In the genomic region with DNA sequence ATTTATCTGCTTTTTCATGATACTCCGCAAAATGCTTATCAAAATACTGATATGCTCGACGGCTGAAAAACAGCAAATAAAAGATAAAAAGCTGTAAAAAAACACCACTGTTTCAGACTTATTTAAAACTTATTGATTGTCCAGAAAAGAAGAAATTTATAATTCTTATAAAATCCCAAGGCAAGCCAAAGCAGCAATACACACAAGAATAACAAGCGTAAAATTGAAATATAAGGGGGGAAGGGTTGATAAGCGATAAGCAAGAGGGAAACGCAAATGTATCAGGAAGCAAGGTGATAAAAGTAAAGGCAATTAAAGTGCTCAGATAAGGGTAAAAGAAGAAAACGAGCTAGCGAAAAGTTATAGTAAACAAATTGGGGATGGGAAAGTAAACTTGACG, we compare ENCODE assay signal across 3 fruit fly cellular contexts.
A peak's percentile ranks its signal among the peaks of the same experiment; 100 is the strongest.
TF ChIP-seq lines count a peak whose summit lies in the region.

No protein-coding gene starts in this region.

- no peak for TF ChIP-seq CTCF in whole organism, embryonic (GFP tag; optimal IDR thresholded peaks at IDR 0.05; lab: Kevin White, UChicago)

TF ChIP-seq in whole organism, adult, 20 proteins besides CTCF, POLR2A, EP300 and RAD21:
- TF ChIP-seq Hr96 (GFP tag; optimal IDR thresholded peaks at IDR 0.05; lab: Kevin White, UChicago) (no peak), cic (GFP tag; optimal IDR thresholded peaks at IDR 0.05; lab: Kevin White, UChicago) (peak; percentile 33)

TF ChIP-seq in whole organism, embryonic, 481 proteins besides CTCF, POLR2A, EP300 and RAD21:
- TF ChIP-seq CG14441 (GFP tag; IDR thresholded peaks at IDR 0.05; lab: Robert Waterston, UW) (0 out of 2 replicates have a peak, but pooled peaks have one; percentile 22), Gsc (GFP tag; IDR thresholded peaks at IDR 0.05; lab: Robert Waterston, UW) (no peak), CG7372 (GFP tag; IDR thresholded peaks at IDR 0.05; lab: Robert Waterston, UW) (0 out of 2 replicates have a peak, but pooled peaks have one; percentile 11), CG2678 (tag; optimal IDR thresholded peaks at IDR 0.05; lab: Kevin White, UChicago) (peak; percentile 24), slou (GFP tag; optimal IDR thresholded peaks at IDR 0.05; lab: Kevin White, UChicago) (no peak), sug (tag; optimal IDR thresholded peaks at IDR 0.05; lab: Kevin White, UChicago) (peak; percentile 57), scrt (GFP tag; optimal IDR thresholded peaks at IDR 0.05; lab: Kevin White, UChicago) (peak; percentile 3), sens (GFP tag; lab: Kevin White, UChicago) (peak; percentile 68), lab (GFP tag; optimal IDR thresholded peaks at IDR 0.05; lab: Kevin White, UChicago) (peak; percentile 15), CG18599 (GFP tag; optimal IDR thresholded peaks at IDR 0.05; lab: Kevin White, UChicago) (peak; percentile 9), dysf (GFP tag; IDR thresholded peaks at IDR 0.05; lab: Robert Waterston, UW) (no peak), prd (optimal IDR thresholded peaks at IDR 0.05; lab: Kevin White, UChicago) (no peak), prd (GFP tag; IDR thresholded peaks at IDR 0.05; lab: Robert Waterston, UW) (no peak), Stat92E (GFP tag; optimal IDR thresholded peaks at IDR 0.05; lab: Kevin White, UChicago) (no peak), Vsx1 (GFP tag; optimal IDR thresholded peaks at IDR 0.05; lab: Kevin White, UChicago) (no peak), CG33557 (GFP tag; optimal IDR thresholded peaks at IDR 0.05; lab: Kevin White, UChicago) (no peak), shn (GFP tag; optimal IDR thresholded peaks at IDR 0.05; lab: Kevin White, UChicago) (no peak), jing (GFP tag; optimal IDR thresholded peaks at IDR 0.05; lab: Kevin White, UChicago) (no peak), hb (GFP tag; IDR thresholded peaks at IDR 0.05; lab: Robert Waterston, UW; ENCODE audit: partially characterized antibody) (no peak), CG18011 (GFP tag; optimal IDR thresholded peaks at IDR 0.05; lab: Kevin White, UChicago) (no peak), Gug (GFP tag; IDR thresholded peaks at IDR 0.05; lab: Robert Waterston, UW) (no peak), B-H2 (GFP tag; optimal IDR thresholded peaks at IDR 0.05; lab: Kevin White, UChicago) (peak; percentile 7), mirr (GFP tag; optimal IDR thresholded peaks at IDR 0.05; lab: Kevin White, UChicago) (peak; percentile 72), Hmr (GFP tag; optimal IDR thresholded peaks at IDR 0.05; lab: Kevin White, UChicago) (peak; percentile 11), CG12744 (GFP tag; optimal IDR thresholded peaks at IDR 0.05; lab: Kevin White, UChicago) (no peak), CG9437 (GFP tag; optimal IDR thresholded peaks at IDR 0.05; lab: Kevin White, UChicago) (no peak), CG17802 (tag; optimal IDR thresholded peaks at IDR 0.05; lab: Kevin White, UChicago) (no peak), tup (GFP tag; optimal IDR thresholded peaks at IDR 0.05; lab: Kevin White, UChicago) (no peak), exex (tag; optimal IDR thresholded peaks at IDR 0.05; lab: Kevin White, UChicago) (peak; percentile 88), odd (GFP tag; optimal IDR thresholded peaks at IDR 0.05; lab: Kevin White, UChicago) (no peak), GATAe (GFP tag; conservative IDR thresholded peaks at IDR 0.05; lab: Robert Waterston, UW) (0 out of 2 replicates have a peak, but pooled peaks have one; percentile 26), sima (GFP tag; optimal IDR thresholded peaks at IDR 0.05; lab: Kevin White, UChicago) (no peak), CG34376 (GFP tag; optimal IDR thresholded peaks at IDR 0.05; lab: Kevin White, UChicago) (peak; percentile 53), eyg (GFP tag; optimal IDR thresholded peaks at IDR 0.05; lab: Kevin White, UChicago) (no peak)
TF ChIP-seq in whole organism, embryonic: peak in this region for 14.

TF ChIP-seq in whole organism, prepupa, 60 proteins besides CTCF, POLR2A, EP300 and RAD21:
- TF ChIP-seq vri (GFP tag; optimal IDR thresholded peaks at IDR 0.05; lab: Kevin White, UChicago) = peak; percentile 40
- no peak for TF ChIP-seq CG3919 (GFP tag; optimal IDR thresholded peaks at IDR 0.05; lab: Kevin White, UChicago)
- TF ChIP-seq Eip75B (GFP tag; optimal IDR thresholded peaks at IDR 0.05; lab: Kevin White, UChicago) = no peak
- no peak for TF ChIP-seq Sox15 (GFP tag; optimal IDR thresholded peaks at IDR 0.05; lab: Kevin White, UChicago)
- no peak for TF ChIP-seq CG4318 (GFP tag; optimal IDR thresholded peaks at IDR 0.05; lab: Kevin White, UChicago)
- peak; percentile 35 for TF ChIP-seq fkh (GFP tag; optimal IDR thresholded peaks at IDR 0.05; lab: Kevin White, UChicago)
